Fruit fly (Drosophila melanogaster) ovary, adult (tissue): ENCODE results near the gene CG13024.

Source experiments
- CG17801 ChIP-seq: fragments of 200-800 bp; optimal IDR thresholded peaks from 2 replicates; lab custom pipeline; 2019; ENCODE audit warnings: missing biosample characterization, mild to moderate bottlenecking, missing genetic modification characterization, moderate library complexity; ENCODE audit not compliant: partially characterized antibody

The CG13024 gene

dm6 chr3L:16786728-16787127, 42.1 kb downstream of the CG13024 start, which contains the start of gene eIF3e:
eIF3e (minus strand) TSS chr3L:16786941.
- TF ChIP-seq CG17801 (GFP tag; lab: Kevin White, UChicago): no peak

DNA sequence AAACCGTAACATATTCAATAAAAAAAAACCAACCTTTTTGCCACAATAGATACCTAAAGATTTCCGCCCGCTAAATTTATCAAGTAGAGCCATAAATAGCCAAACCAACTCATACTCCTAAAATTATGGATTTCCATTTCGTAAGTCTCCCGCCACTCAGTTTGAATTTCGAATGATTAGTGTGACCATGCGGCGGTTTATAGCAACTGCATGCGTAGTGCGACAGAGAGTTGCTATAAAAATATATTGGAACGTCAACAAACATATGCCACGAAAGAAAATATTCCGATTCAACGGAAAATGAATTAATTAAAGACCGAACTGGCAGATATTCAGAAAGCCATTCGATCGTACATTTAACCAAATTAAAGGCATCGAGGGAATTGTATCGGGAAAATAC, 46.1 kb downstream of the CG13024 start, which contains the start of gene CG9706:
Gene CG9706 (plus strand): TSS at position 222 of the 400 bp plus-strand sequence.
- TF ChIP-seq CG17801 (GFP tag; lab: Kevin White, UChicago): no peak

dm6 chr3L:16782218-16782763, 46.6 kb downstream of the CG13024 start:
- TF ChIP-seq CG17801 (GFP tag; lab: Kevin White, UChicago): peak; percentile 48

DNA sequence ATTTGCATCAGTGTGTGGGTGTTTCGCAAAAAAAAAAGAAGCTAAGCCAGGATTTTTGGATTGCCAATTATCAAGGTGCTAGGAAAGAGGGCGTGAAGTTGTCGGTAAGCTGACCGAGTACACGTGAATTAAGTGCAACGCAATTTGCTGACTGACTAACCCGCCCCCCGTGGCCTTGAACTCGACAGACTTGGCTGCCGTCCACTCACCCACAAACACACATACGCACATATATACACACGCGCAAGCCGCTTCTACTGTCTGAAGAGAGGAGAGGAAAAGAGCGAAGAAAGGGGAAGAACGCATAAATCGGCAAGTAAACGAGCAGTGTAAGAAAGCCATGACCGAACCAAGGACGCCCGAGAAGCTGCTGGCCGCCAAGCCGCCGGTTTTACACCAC, 48.6 kb downstream of the CG13024 start:
- no peak for TF ChIP-seq CG17801 (GFP tag; lab: Kevin White, UChicago)

dm6 chr3L:16779704-16780173, 49.1 kb downstream of the CG13024 start, which contains the start of the genes mus302 and CG9705:
mus302 (minus strand) TSS chr3L:16779736.
CG9705 (plus strand) TSS chr3L:16780100.
- TF ChIP-seq CG17801 (GFP tag; lab: Kevin White, UChicago): no peak

dm6 chr3L:16772755-16773523, 55.9 kb downstream of the CG13024 start:
- TF ChIP-seq CG17801 (GFP tag; lab: Kevin White, UChicago): no peak

DNA sequence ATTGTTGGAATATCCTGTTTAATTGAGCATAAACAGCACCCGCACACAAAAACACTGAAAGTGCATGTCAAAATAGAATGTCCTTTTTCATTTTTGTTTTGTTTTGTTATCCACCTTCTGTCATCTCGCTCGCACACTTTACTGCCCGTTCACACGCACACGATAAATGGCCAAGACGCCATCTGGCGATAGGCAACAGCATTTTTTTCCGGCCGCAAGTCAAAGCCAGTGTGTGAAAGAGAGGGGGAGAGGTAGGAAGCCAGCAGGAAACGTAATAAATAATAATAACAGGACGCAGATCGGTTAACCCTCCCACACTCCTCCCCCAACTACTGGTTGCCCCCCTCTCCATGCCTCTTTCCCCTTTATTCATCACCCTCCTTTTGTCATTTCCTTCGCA, 59.0 kb downstream of the CG13024 start:
- no peak for TF ChIP-seq CG17801 (GFP tag; lab: Kevin White, UChicago)

DNA sequence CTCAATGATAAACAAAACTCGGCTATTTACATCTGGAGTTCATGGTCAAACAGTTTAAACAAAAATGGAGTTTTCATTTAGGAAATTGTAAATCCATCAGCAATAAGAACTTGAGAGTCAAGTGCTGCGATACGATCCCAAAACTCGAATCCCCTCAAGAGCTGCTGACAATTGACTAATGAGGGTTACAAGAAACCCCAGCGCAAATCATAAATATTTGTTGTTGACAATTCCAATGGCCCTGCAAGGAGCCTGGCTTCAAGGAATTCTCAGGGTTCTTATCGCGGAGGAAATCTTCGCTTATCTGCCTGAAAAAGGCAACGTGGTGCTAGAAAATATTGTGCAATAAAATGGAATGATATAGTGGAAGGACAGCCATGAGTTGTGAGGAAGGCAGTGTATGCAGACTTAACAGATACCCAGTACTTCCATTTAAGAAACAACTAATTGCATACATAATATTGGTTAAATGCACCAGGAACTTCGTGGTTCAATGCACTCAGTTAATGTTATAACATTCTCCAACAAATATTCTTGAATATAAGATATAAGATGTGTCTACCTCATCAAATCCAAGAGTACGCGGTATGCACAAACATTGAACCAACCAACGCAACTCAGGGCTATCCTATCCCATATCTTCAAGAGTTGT, 60.7 kb downstream of the CG13024 start:
- no peak for TF ChIP-seq CG17801 (GFP tag; lab: Kevin White, UChicago)

DNA sequence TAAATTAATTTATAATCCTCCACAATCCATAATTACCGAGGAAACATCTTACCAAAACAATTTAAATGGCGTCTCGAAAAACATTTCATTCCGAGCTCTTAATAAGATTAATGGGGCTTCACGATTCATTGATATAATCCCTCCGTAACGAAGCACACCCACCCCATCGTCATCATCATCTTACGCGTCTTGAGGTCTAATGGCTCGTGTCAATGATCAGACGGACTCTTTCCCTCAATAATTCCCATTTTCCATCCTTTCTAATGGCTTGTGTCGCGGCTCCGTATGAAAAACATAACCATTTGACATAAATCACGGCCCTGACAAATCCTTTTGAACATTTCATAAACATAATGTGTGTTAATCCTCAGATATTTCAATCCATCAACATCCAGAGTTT, 62.0 kb downstream of the CG13024 start:
- no peak for TF ChIP-seq CG17801 (GFP tag; lab: Kevin White, UChicago)

DNA sequence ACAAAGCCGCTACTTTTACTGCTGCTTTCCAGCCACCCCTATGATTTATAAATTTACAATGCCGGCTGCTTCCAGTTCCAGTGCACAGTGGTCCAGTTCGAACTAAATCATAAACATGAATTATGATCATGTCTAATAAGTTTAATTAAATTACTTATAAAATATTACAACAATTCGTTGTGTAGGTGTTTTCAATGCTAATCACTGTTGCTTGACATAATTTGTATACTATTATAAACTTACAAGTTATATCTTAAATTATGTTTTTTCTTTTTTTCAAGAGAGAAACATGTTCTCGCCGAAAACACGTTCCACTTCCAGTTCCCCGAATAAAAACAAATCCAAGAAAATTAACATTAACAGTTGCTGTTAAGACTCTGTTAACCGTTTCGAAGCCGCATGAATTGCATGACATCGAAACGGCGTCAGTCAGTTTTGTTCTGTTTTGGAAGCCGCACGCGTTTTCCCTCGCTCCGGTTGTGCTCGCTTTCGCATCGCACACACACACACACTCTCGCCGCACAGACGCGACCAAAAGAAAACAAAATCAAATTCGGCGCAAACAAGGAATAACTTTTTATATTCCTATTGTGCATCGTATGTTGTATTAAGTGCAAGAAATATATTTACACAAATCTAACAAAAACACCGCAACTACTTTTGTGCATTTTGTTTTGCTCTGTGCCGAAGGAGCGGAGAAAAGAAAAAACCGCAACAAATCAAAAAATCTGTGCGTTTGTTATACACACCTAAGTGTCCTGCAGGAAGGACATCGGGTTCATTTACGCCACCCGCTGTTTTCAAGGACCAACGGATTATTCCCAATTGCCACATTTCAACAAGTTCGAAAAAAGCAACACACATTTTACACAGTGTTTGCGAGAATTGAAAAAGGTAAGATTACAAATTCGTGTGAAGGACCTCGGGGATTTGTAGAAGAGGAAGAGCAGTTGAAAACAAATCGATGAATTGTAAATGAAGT, 62.9 kb downstream of the CG13024 start, which contains the start of gene Nrt:
Gene Nrt (plus strand): TSS at position 426 of the 982 bp plus-strand sequence.
- peak; percentile 77 for TF ChIP-seq CG17801 (GFP tag; lab: Kevin White, UChicago)

- TF ChIP-seq CG17801 (GFP tag; lab: Kevin White, UChicago): no peak
These were observed 66.5 kb downstream of the CG13024 start for dm6 chr3L:16762203-16762997.

- no peak for TF ChIP-seq CG17801 (GFP tag; lab: Kevin White, UChicago)
These were observed 68.6 kb downstream of the CG13024 start for dm6 chr3L:16760274-16760673.
